Fruit fly (Drosophila melanogaster) whole organism, pupa: ENCODE measurements around the gene mus301.
A peak's percentile ranks its signal among the peaks of the same experiment; 100 is the strongest.

Experiments used
- CG10348 ChIP-seq: fragments of 200-800 bp; sonication (Bioruptor generic); IDR thresholded peaks from 2 replicates; pipeline ENCODE4 v1.3.6; 2022; ENCODE audit warnings: missing biosample characterization, missing genetic modification characterization
- CG12605 ChIP-seq: fragments of 200-800 bp; sonication (Bioruptor generic); IDR thresholded peaks from 2 replicates; pipeline ENCODE4 v1.3.6; 2022; ENCODE audit warnings: missing biosample characterization, missing genetic modification characterization
- CG14655 ChIP-seq: fragments of 200-800 bp; sonication (Bioruptor generic); optimal IDR thresholded peaks from 3 replicates; lab custom pipeline; 2017; ENCODE audit warnings: mild to moderate bottlenecking, missing biosample characterization, missing genetic modification reagents, missing genetic modification characterization
- CG17806 ChIP-seq: fragments of 200-800 bp; sonication (Bioruptor generic); optimal IDR thresholded peaks from 2 replicates; lab custom pipeline; 2018; ENCODE audit warnings: missing biosample characterization, mild to moderate bottlenecking, missing genetic modification characterization, moderate library complexity
- CG32121 ChIP-seq: fragments of 200-800 bp; sonication (Bioruptor generic); IDR thresholded peaks from 2 replicates; pipeline ENCODE4 v1.3.6; 2022; ENCODE audit warnings: missing biosample characterization, missing genetic modification characterization
- CG34367 ChIP-seq: fragments of 200-800 bp; sonication (Bioruptor generic); optimal IDR thresholded peaks from 2 replicates; lab custom pipeline; 2018; ENCODE audit warnings: missing biosample characterization, mild to moderate bottlenecking, missing genetic modification characterization
- CG4496 ChIP-seq: fragments of 200-800 bp; sonication (Bioruptor generic); IDR thresholded peaks from 3 replicates; pipeline ENCODE4 v1.3.6; 2022; ENCODE audit warnings: missing biosample characterization, missing genetic modification characterization
- CG8301 ChIP-seq: fragments of 200-800 bp; sonication (Bioruptor generic); optimal IDR thresholded peaks from 2 replicates; lab custom pipeline; 2018; ENCODE audit warnings: missing biosample characterization, mild to moderate bottlenecking, missing genetic modification characterization
- CG9948 ChIP-seq: fragments of 200-800 bp; sonication (Bioruptor generic); optimal IDR thresholded peaks from 2 replicates; lab custom pipeline; 2018; ENCODE audit warnings: missing biosample characterization, mild to moderate bottlenecking, missing genetic modification characterization, moderate library complexity
- D1 ChIP-seq: fragments of 200-800 bp; sonication (Bioruptor generic); optimal IDR thresholded peaks from 2 replicates; lab custom pipeline; 2018; ENCODE audit warnings: missing biosample characterization, mild to moderate bottlenecking, missing genetic modification characterization, moderate library complexity
- EcR ChIP-seq: fragments of 200-800 bp; sonication (Bioruptor generic); optimal IDR thresholded peaks from 3 replicates; lab custom pipeline; 2019; ENCODE audit warnings: missing biosample characterization, missing genetic modification characterization, mild to moderate bottlenecking, moderate library complexity, missing genetic modification reagents
- fd96Ca ChIP-seq: fragments of 200-800 bp; sonication (Bioruptor generic); IDR thresholded peaks from 3 replicates; pipeline ENCODE4 v1.3.6; 2022; ENCODE audit warnings: missing biosample characterization, missing genetic modification characterization
- gl ChIP-seq: fragments of 200-800 bp; sonication (Bioruptor generic); optimal IDR thresholded peaks from 2 replicates; lab custom pipeline; 2018; ENCODE audit warnings: missing biosample characterization, mild to moderate bottlenecking, missing genetic modification characterization
- rn ChIP-seq: fragments of 200-800 bp; sonication (Bioruptor generic); IDR thresholded peaks from 2 replicates; pipeline ENCODE4 v1.3.6; 2022; ENCODE audit warnings: missing biosample characterization, missing genetic modification characterization

- TF ChIP-seq gl (no peak), CG8301 (tag; lab: Kevin White, UChicago) (peak; percentile 91), rn (GFP tag; lab: Robert Waterston, UW) (peak; percentile 89), CG32121 (GFP tag; lab: Robert Waterston, UW) (peak; percentile 96), CG12605 (GFP tag; lab: Robert Waterston, UW) (peak; percentile 89), EcR (GFP tag; lab: Kevin White, UChicago) (peak; percentile 87), CG14655 (GFP tag; lab: Kevin White, UChicago) (peak; percentile 93), CG17806 (peak; percentile 67), D1 (tag; lab: Kevin White, UChicago) (no peak), fd96Ca (GFP tag; lab: Robert Waterston, UW) (peak; percentile 96), CG34367 (peak; percentile 58), CG9948 (tag; lab: Kevin White, UChicago) (peak; percentile 66), CG10348 (peak; percentile 85), CG4496 (GFP tag; lab: Robert Waterston, UW) (peak; percentile 95)
Observed at dm6 chr3L:8153206-8153996, 15.8 kb downstream of the mus301 start.
